Worm (Caenorhabditis elegans) whole organism, L2 larva: ENCODE results near the gene F18E9.3.
A peak's percentile ranks its signal among the peaks of the same experiment; 100 is the strongest.
"Not testable (repeated sequence)": the region's sequence is repeated elsewhere in the genome, so short reads cannot be mapped to it uniquely, and the experiment has no call there.

ENCODE experiments used
- C34F6.9 ChIP-seq: fragments of 150-350 bp; optimal IDR thresholded peaks from 2 replicates; lab custom pipeline; 2014; ENCODE audit warnings: missing biosample characterization, missing genetic modification characterization
- F13H6.1 ChIP-seq: sonication (generic microtip); optimal IDR thresholded peaks from 2 replicates; lab custom pipeline; 2016; ENCODE audit warnings: missing genetic modification characterization, missing compliant biosample characterization
- R02D3.7 ChIP-seq: fragments of 150-350 bp; optimal IDR thresholded peaks from 2 replicates; lab custom pipeline; 2014; ENCODE audit warnings: missing biosample characterization, missing genetic modification characterization
- Y55F3AM.14 ChIP-seq: fragments of 200-800 bp; sonication (Bioruptor generic); optimal IDR thresholded peaks from 2 replicates; lab custom pipeline; 2018; ENCODE audit warnings: mild to moderate bottlenecking, missing genetic modification characterization, missing compliant biosample characterization
- ZK546.5 ChIP-seq: sonication (generic microtip); optimal IDR thresholded peaks from 2 replicates; lab custom pipeline; 2017; ENCODE audit warnings: missing biosample characterization, missing genetic modification characterization
- alr-1 ChIP-seq: fragments of 150-350 bp; optimal IDR thresholded peaks from 2 replicates; lab custom pipeline; 2014; ENCODE audit warnings: missing biosample characterization, missing genetic modification characterization
- aly-2 ChIP-seq: fragments of 150-350 bp; optimal IDR thresholded peaks from 2 replicates; lab custom pipeline; 2014; ENCODE audit warnings: missing biosample characterization, missing genetic modification characterization
- ama-1 ChIP-seq: fragments of 150-350 bp; optimal IDR thresholded peaks from 2 replicates; lab custom pipeline; 2018; ENCODE audit warnings: inconsistent platforms
- blmp-1 ChIP-seq: sonication (generic microtip); optimal IDR thresholded peaks from 2 replicates; lab custom pipeline; 2017; ENCODE audit warnings: missing genetic modification characterization, mild to moderate bottlenecking, missing compliant biosample characterization, antibody characterized with exemption, moderate library complexity; ENCODE audit not compliant: insufficient read depth
- ceh-16 ChIP-seq: fragments of 150-350 bp; optimal IDR thresholded peaks from 2 replicates; lab custom pipeline; 2014; ENCODE audit warnings: missing biosample characterization, missing genetic modification characterization
- ceh-82 ChIP-seq: fragments of 150-350 bp; optimal IDR thresholded peaks from 2 replicates; lab custom pipeline; 2014; ENCODE audit warnings: missing biosample characterization, missing genetic modification characterization
- crh-2 ChIP-seq: sonication (generic microtip); optimal IDR thresholded peaks from 2 replicates; lab custom pipeline; 2017; ENCODE audit warnings: missing biosample characterization, missing genetic modification characterization
- dmd-4 ChIP-seq: sonication (generic microtip); optimal IDR thresholded peaks from 2 replicates; lab custom pipeline; 2017; ENCODE audit warnings: missing biosample characterization, missing genetic modification characterization
- egl-27 ChIP-seq: sonication (generic microtip); optimal IDR thresholded peaks from 3 replicates; lab custom pipeline; 2017; ENCODE audit warnings: missing biosample characterization, missing genetic modification reagents, missing genetic modification characterization
- elt-1 ChIP-seq: fragments of 150-350 bp; optimal IDR thresholded peaks from 2 replicates; lab custom pipeline; 2014; ENCODE audit warnings: missing biosample characterization, missing genetic modification characterization
- elt-3 ChIP-seq: sonication (generic microtip); optimal IDR thresholded peaks from 2 replicates; lab custom pipeline; 2017; ENCODE audit warnings: missing biosample characterization, missing genetic modification characterization
- lin-13 ChIP-seq: fragments of 150-350 bp; optimal IDR thresholded peaks from 2 replicates; lab custom pipeline; 2014; ENCODE audit warnings: missing biosample characterization, missing genetic modification reagents, missing genetic modification characterization
- lin-39 ChIP-seq: fragments of 150-350 bp; optimal IDR thresholded peaks from 2 replicates; lab custom pipeline; 2014; ENCODE audit warnings: missing biosample characterization, missing genetic modification reagents, missing genetic modification characterization
- lsy-2 ChIP-seq, 2 experiments: fragments of 150-350 bp in 1 of 2; sonication (generic microtip) in 1 of 2; optimal IDR thresholded peaks; 2 replicates each; lab custom pipeline; 2014 to 2017; ENCODE audit warnings: missing biosample characterization in 2 of 2, missing genetic modification characterization in 2 of 2
- mab-5 ChIP-seq: fragments of 150-350 bp; optimal IDR thresholded peaks from 2 replicates; lab custom pipeline; 2014; ENCODE audit warnings: missing biosample characterization, missing genetic modification characterization
- mbf-1 ChIP-seq: sonication (generic microtip); optimal IDR thresholded peaks from 2 replicates; lab custom pipeline; 2017; ENCODE audit warnings: missing biosample characterization, missing genetic modification characterization
- mdl-1 ChIP-seq, 2 experiments: fragments of 150-350 bp in 1 of 2; sonication (generic microtip) in 1 of 2; optimal IDR thresholded peaks; 2 replicates each; lab custom pipeline; 2017; ENCODE audit warnings: missing biosample characterization in 2 of 2, missing genetic modification characterization in 2 of 2
- nhr-10 ChIP-seq: sonication (generic microtip); optimal IDR thresholded peaks from 2 replicates; lab custom pipeline; 2017; ENCODE audit warnings: missing biosample characterization, missing genetic modification characterization
- nhr-11 ChIP-seq: fragments of 150-350 bp; optimal IDR thresholded peaks from 2 replicates; lab custom pipeline; 2014; ENCODE audit warnings: missing biosample characterization, missing genetic modification characterization
- nhr-12 ChIP-seq: fragments of 150-350 bp; optimal IDR thresholded peaks from 2 replicates; lab custom pipeline; 2014; ENCODE audit warnings: missing biosample characterization, missing genetic modification characterization
- nhr-21 ChIP-seq: fragments of 150-350 bp; optimal IDR thresholded peaks from 2 replicates; lab custom pipeline; 2014; ENCODE audit warnings: missing biosample characterization, missing genetic modification characterization
- nhr-23 ChIP-seq: fragments of 150-350 bp; optimal IDR thresholded peaks from 2 replicates; lab custom pipeline; 2014; ENCODE audit warnings: missing biosample characterization, missing genetic modification reagents, missing genetic modification characterization
- nhr-237 ChIP-seq: fragments of 150-350 bp; optimal IDR thresholded peaks from 2 replicates; lab custom pipeline; 2014; ENCODE audit warnings: missing biosample characterization, missing genetic modification characterization
- nhr-25 ChIP-seq: fragments of 150-350 bp; sonication (generic microtip); optimal IDR thresholded peaks from 3 replicates; lab custom pipeline; 2014; ENCODE audit warnings: missing biosample characterization, missing genetic modification characterization
- nhr-6 ChIP-seq: fragments of 150-350 bp; optimal IDR thresholded peaks from 2 replicates; lab custom pipeline; 2014; ENCODE audit warnings: missing biosample characterization, missing genetic modification characterization
- nhr-77 ChIP-seq: fragments of 150-350 bp; optimal IDR thresholded peaks from 2 replicates; lab custom pipeline; 2014; ENCODE audit warnings: missing biosample characterization, missing genetic modification characterization
- sem-4 ChIP-seq: fragments of 150-350 bp; optimal IDR thresholded peaks from 2 replicates; lab custom pipeline; 2014; ENCODE audit warnings: missing biosample characterization, missing genetic modification reagents, missing genetic modification characterization
- skn-1 ChIP-seq: sonication (generic microtip); optimal IDR thresholded peaks from 2 replicates; lab custom pipeline; 2017; ENCODE audit warnings: missing biosample characterization, missing genetic modification characterization
- sma-3 ChIP-seq: sonication (generic microtip); optimal IDR thresholded peaks from 2 replicates; lab custom pipeline; 2016; ENCODE audit warnings: missing genetic modification reagents, missing genetic modification characterization, missing compliant biosample characterization
- sma-9 ChIP-seq, 2 experiments: fragments of 150-350 bp in 1 of 2; sonication (generic microtip) in 1 of 2; optimal IDR thresholded peaks; 2 replicates each; lab custom pipeline; 2014 to 2016; ENCODE audit warnings: missing genetic modification characterization in 2 of 2, mild to moderate bottlenecking in 1 of 2, missing biosample characterization in 1 of 2, missing compliant biosample characterization in 1 of 2, missing genetic modification reagents in 1 of 2, moderate library complexity in 1 of 2
- snpc-4 ChIP-seq: fragments of 150-350 bp; optimal IDR thresholded peaks from 2 replicates; lab custom pipeline; 2014; ENCODE audit warnings: missing biosample characterization, missing genetic modification characterization
- unc-39 ChIP-seq: fragments of 150-350 bp; optimal IDR thresholded peaks from 2 replicates; lab custom pipeline; 2014; ENCODE audit warnings: missing biosample characterization, missing genetic modification characterization
- zag-1 ChIP-seq: fragments of 150-350 bp; optimal IDR thresholded peaks from 2 replicates; lab custom pipeline; 2014; ENCODE audit warnings: missing biosample characterization, missing genetic modification characterization
- ztf-1 ChIP-seq: fragments of 200-800 bp; sonication (Bioruptor generic); conservative IDR thresholded peaks from 2 replicates; pipeline ENCODE4 v1.3.6; 2022; ENCODE audit warnings: missing genetic modification characterization, missing compliant biosample characterization
- ztf-11 ChIP-seq: sonication (generic microtip); optimal IDR thresholded peaks from 2 replicates; lab custom pipeline; 2017; ENCODE audit warnings: missing biosample characterization, missing genetic modification characterization
- ztf-4 ChIP-seq: fragments of 150-350 bp; optimal IDR thresholded peaks from 2 replicates; lab custom pipeline; 2014; ENCODE audit warnings: missing biosample characterization, missing genetic modification characterization

Gene F18E9.3

DNA sequence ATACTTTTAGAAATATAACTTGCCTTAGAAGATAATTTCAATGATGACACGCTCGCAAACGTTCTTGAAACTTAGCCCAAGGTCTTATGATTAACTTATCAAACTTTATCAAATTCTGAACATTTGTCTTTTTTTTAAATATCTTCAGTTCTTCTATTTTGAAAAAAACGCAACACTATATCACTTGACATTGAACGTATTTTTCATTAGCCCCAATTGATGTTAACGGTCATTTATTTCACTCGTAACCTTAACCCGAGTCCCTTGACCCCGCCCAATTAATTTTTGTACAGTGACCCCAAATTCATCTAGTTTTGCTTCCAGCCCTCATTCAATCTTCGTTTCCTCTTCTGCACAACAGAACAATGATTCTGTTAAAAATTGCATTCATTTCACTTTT, at the start of gene F18E9.3:
TSS of gene F18E9.3 (plus strand) at position 311 of the 400 bp plus-strand sequence.
- no peak for TF ChIP-seq aly-2 (tag; lab: Kevin White, UChicago)
- no peak for TF ChIP-seq nhr-12 (tag; lab: Kevin White, UChicago)
- no peak for TF ChIP-seq nhr-237 (tag; lab: Kevin White, UChicago)
- no peak for TF ChIP-seq ama-1 (lab: Kevin White, UChicago)
- peak; percentile 51 for TF ChIP-seq nhr-25 (tag; lab: Kevin White, UChicago)

DNA sequence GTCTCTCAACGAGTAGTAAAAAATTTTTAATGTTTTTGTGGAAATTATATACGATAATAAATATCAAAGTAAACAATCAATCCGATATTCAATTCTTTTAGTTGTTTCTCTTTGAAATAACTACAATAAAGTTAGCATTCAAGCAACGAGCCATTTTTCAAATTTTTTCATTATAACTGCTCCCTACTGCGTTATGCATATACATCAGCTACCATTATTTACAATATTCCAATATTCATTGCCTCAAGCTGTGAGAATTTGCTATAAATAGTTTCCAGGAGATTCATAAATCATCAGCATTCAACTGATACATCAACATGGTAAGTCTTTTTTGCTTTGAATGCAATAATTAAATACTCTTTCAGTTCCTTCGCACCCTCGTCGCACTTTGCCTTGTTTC, 49.2 kb upstream of the F18E9.3 start, which contains the start of gene nspc-3:
TSS of gene nspc-3 (plus strand) at position 301 of the 400 bp plus-strand sequence.
- TF ChIP-seq C34F6.9 (tag; lab: Kevin White, UChicago), result no peak
- no peak for TF ChIP-seq ceh-82 (tag; lab: Kevin White, UChicago)
- no peak for TF ChIP-seq alr-1 (tag; lab: Kevin White, UChicago)
- no peak for TF ChIP-seq blmp-1
- no peak for TF ChIP-seq skn-1 (tag; lab: Kevin White, UChicago)
- no peak for TF ChIP-seq zag-1 (tag; lab: Kevin White, UChicago)
- TF ChIP-seq nhr-237 (tag; lab: Kevin White, UChicago), result no peak
- TF ChIP-seq lsy-2 (tag; optimal IDR thresholded peaks at IDR 0.05; lab: Kevin White, UChicago), result no peak
- TF ChIP-seq elt-3, result no peak
- TF ChIP-seq nhr-77 (tag; lab: Kevin White, UChicago), result no peak

DNA sequence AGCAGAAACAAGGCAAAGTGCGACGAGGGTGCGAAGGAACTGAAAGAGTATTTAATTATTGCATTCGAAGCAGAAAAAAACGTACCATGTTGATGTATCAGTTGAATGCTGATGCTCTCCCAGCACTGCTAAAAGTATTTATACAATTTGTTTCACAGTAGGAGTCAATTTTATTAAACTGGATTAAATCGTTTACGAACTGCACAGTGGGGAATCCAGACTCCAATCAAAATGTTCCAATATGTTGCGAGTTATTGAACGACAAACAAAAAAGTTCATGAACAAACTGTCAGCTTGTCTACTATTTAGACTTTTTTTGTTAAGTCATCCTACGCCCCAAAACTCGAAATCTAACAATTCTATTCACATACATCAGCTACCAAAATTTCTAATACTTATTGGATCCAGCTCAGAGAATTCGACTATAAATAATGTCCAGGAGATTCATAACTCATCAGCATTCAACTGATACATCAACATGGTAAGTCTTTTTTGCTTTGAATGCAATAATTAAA, 47.6 kb upstream of the F18E9.3 start, which contains the start of the genes nspc-4 and nspc-5:
TSS of gene nspc-4 (minus strand) at position 101 of the 515 bp plus-strand sequence.
TSS of gene nspc-5 (plus strand) at position 465 of the 515 bp plus-strand sequence.
- TF ChIP-seq snpc-4 (tag; lab: Kevin White, UChicago); sma-9 (GFP tag; optimal IDR thresholded peaks at IDR 0.05; lab: Kevin White, UChicago); sma-9 (tag; optimal IDR thresholded peaks at IDR 0.05; lab: Kevin White, UChicago); blmp-1: not testable (repeated sequence)

DNA sequence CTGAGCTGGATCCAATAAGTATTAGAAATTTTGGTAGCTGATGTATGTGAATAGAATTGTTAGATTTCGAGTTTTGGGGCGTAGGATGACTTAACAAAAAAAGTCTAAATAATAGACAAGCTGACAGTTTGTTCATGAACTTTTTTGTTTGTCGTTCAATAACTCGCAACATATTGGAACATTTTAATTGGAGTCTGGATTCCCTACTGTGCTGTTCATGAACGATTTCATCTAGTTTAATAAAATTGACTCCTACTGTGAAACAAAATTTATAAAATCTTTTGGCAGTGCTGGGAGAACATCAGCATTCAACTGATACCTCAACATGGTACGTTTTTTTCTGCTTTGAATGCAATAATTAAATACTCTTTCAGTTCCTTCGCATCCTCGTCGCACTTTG, 44.4 kb upstream of the F18E9.3 start, which contains the start of gene nspc-7:
TSS of gene nspc-7 (plus strand) at position 301 of the 400 bp plus-strand sequence.
- not testable (repeated sequence) for TF ChIP-seq dmd-4, ceh-82, crh-2 (tag; lab: Kevin White, UChicago)

DNA sequence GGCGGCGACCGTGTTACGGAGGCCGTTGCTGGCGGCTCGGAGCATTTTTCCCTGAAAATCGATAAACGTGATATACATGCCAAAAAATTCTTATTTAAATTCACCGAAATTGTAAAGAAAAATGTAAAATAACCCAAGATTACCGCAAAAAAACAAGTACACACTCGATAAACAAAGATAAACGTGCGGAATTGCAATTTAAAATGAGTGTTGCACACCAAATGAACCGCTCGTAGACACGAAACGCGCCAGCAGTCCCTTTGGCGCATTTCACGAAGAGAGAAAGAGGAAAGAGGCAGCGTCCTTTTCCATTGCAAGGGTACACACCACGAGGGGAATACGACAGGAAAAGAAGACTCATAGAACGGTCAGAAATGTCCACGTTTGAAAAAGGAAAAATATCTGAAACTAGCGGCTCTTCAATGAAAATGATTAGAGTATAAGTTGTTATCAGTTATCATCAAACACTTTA, 39.9 kb upstream of the F18E9.3 start, which contains the start of gene sdha-1:
TSS of gene sdha-1 (minus strand) at position 51 of the 472 bp plus-strand sequence.
- TF ChIP-seq dmd-4 (tag; lab: Kevin White, UChicago) (no peak), sma-3 (GFP tag; lab: Kevin White, UChicago) (peak; percentile 88), R02D3.7 (tag; lab: Kevin White, UChicago) (no peak), nhr-12 (tag; lab: Kevin White, UChicago) (no peak), zag-1 (tag; lab: Kevin White, UChicago) (peak; percentile 77), sem-4 (tag; lab: Kevin White, UChicago) (peak; percentile 85), nhr-77 (tag; lab: Kevin White, UChicago) (no peak), lin-13 (peak; percentile 83), ceh-16 (peak; percentile 66), egl-27 (tag; lab: Kevin White, UChicago) (peak; percentile 81), ztf-11 (tag; lab: Kevin White, UChicago) (no peak), sma-9 (GFP tag; optimal IDR thresholded peaks at IDR 0.05; lab: Kevin White, UChicago) (peak; percentile 92), sma-9 (tag; optimal IDR thresholded peaks at IDR 0.05; lab: Kevin White, UChicago) (no peak), skn-1 (tag; lab: Kevin White, UChicago) (no peak), mbf-1 (no peak), mdl-1 (tag; optimal IDR thresholded peaks at IDR 0.05; lab: Kevin White, UChicago) (peak; percentile 37 to 78), nhr-21 (tag; lab: Kevin White, UChicago) (peak; percentile 73), elt-1 (tag; lab: Kevin White, UChicago) (peak; percentile 4), ztf-4 (peak; percentile 67), ZK546.5 (tag; lab: Kevin White, UChicago) (no peak), mab-5 (tag; lab: Kevin White, UChicago) (peak; percentile 37), C34F6.9 (tag; lab: Kevin White, UChicago) (peak; percentile 94), ama-1 (lab: Kevin White, UChicago) (no peak), Y55F3AM.14 (GFP tag; lab: Kevin White, UChicago) (peak; percentile 12), alr-1 (tag; lab: Kevin White, UChicago) (no peak), ztf-1 (no peak), F13H6.1 (tag; lab: Kevin White, UChicago) (peak; percentile 91), blmp-1 (no peak), nhr-25 (tag; lab: Kevin White, UChicago) (peak; percentile 84), nhr-6 (tag; lab: Kevin White, UChicago) (peak; percentile 90), nhr-10 (peak; percentile 16), lin-39 (no peak), nhr-11 (no peak), crh-2 (tag; lab: Kevin White, UChicago) (peak; percentile 95), unc-39 (no peak), nhr-23 (tag; lab: Kevin White, UChicago) (no peak), snpc-4 (tag; lab: Kevin White, UChicago) (peak; percentile 82), elt-3 (no peak)
